Worm (Caenorhabditis elegans) whole organism, L4 larva: ENCODE measurements around the gene skr-5.

ENCODE experiments used
- ama-1 ChIP-seq: fragments of 150-350 bp; optimal IDR thresholded peaks from 2 replicates; lab custom pipeline; 2014; ENCODE audit warnings: inconsistent platforms, mixed read lengths
- hif-1 ChIP-seq, 2 experiments: sonication (generic microtip); optimal IDR thresholded peaks; 2 replicates each; lab custom pipeline; 2016 to 2017; ENCODE audit warnings: missing compliant biosample characterization in 2 of 2, missing genetic modification characterization in 2 of 2, missing genetic modification reagents in 2 of 2, missing genotype in 2 of 2, mild to moderate bottlenecking in 1 of 2
- lin-39 ChIP-seq: fragments of 150-350 bp; optimal IDR thresholded peaks from 2 replicates; lab custom pipeline; 2014; ENCODE audit warnings: missing biosample characterization, missing genetic modification reagents, missing genetic modification characterization
- nhr-237 ChIP-seq: sonication (generic microtip); optimal IDR thresholded peaks from 2 replicates; lab custom pipeline; 2017; ENCODE audit warnings: missing biosample characterization, missing genetic modification characterization
- pha-4 ChIP-seq, 2 experiments: fragments of 150-350 bp in 1 of 2; fragments of 200-800 bp in 1 of 2; sonication (Bioruptor generic) in 1 of 2; IDR thresholded peaks in 1 of 2; optimal IDR thresholded peaks in 1 of 2; 2 replicates each; pipeline versions ENCODE4 v1.3.6 to Lab custom; 2014 to 2022; ENCODE audit warnings: missing genetic modification characterization in 2 of 2, missing genetic modification reagents in 2 of 2, missing biosample characterization in 1 of 2, missing compliant biosample characterization in 1 of 2
- pqm-1 ChIP-seq: sonication (generic microtip); optimal IDR thresholded peaks from 2 replicates; lab custom pipeline; 2017; ENCODE audit warnings: missing biosample characterization, missing genetic modification characterization
- spr-1 ChIP-seq: sonication (generic microtip); optimal IDR thresholded peaks from 2 replicates; lab custom pipeline; 2016; ENCODE audit warnings: mild to moderate bottlenecking, missing genetic modification characterization, missing compliant biosample characterization
- unc-130 ChIP-seq: sonication (generic microtip); optimal IDR thresholded peaks from 2 replicates; lab custom pipeline; 2016; ENCODE audit warnings: missing genetic modification reagents, missing genetic modification characterization, missing compliant biosample characterization
- unc-39 ChIP-seq: sonication (generic microtip); optimal IDR thresholded peaks from 2 replicates; lab custom pipeline; 2017; ENCODE audit warnings: missing biosample characterization, missing genetic modification characterization

ce11 chrV:17344876-17345275, 2.8 kb upstream of the skr-5 start, which contains the start of the genes fbxa-188 and fbxa-189:
- no peak for TF ChIP-seq unc-130 (GFP tag; lab: Kevin White, UChicago)
- TF ChIP-seq lin-39 (tag; lab: Kevin White, UChicago): no peak
- no peak for TF ChIP-seq ama-1
- TF ChIP-seq pqm-1 (tag; lab: Kevin White, UChicago): peak; percentile 56
- no peak for TF ChIP-seq spr-1 (tag; lab: Kevin White, UChicago)
- no peak for TF ChIP-seq hif-1 (tag; optimal IDR thresholded peaks at IDR 0.05; lab: Kevin White, UChicago)
- no peak for TF ChIP-seq unc-39
- no peak for TF ChIP-seq pha-4 (GFP tag; IDR thresholded peaks at IDR 0.05; lab: Robert Waterston, UW)
- TF ChIP-seq pha-4 (tag; optimal IDR thresholded peaks at IDR 0.05; lab: Kevin White, UChicago): no peak
- TF ChIP-seq nhr-237 (tag; lab: Kevin White, UChicago): no peak
